Fruit fly (Drosophila melanogaster) whole organism, embryonic: Measurements from ENCODE around the gene Ankrd49.
A peak's percentile ranks its signal among the peaks of the same experiment; 100 is the strongest.

Source experiments
- Antp ChIP-seq: fragments of 200-800 bp; sonication (Bioruptor generic); optimal IDR thresholded peaks from 3 replicates; lab custom pipeline; 2016; ENCODE audit warnings: missing biosample characterization, missing genetic modification characterization
- B-H2 ChIP-seq: fragments of 200-800 bp; sonication (Bioruptor generic); optimal IDR thresholded peaks from 2 replicates; lab custom pipeline; 2018; ENCODE audit warnings: missing biosample characterization, mild to moderate bottlenecking, missing genetic modification characterization
- BEAF-32 ChIP-seq: fragments of 200-800 bp; sonication (Bioruptor generic); optimal IDR thresholded peaks from 3 replicates; lab custom pipeline; 2017; ENCODE audit warnings: missing biosample characterization, missing genetic modification characterization, mild to moderate bottlenecking, moderate library complexity, missing genetic modification reagents
- CG10267 ChIP-seq: fragments of 200-800 bp; sonication (Bioruptor generic); optimal IDR thresholded peaks from 2 replicates; lab custom pipeline; 2018; ENCODE audit warnings: missing biosample characterization, mild to moderate bottlenecking, missing genetic modification characterization, moderate library complexity
- CG11696 ChIP-seq: fragments of 200-800 bp; sonication (Bioruptor generic); IDR thresholded peaks from 2 replicates; pipeline ENCODE4 v1.3.6; 2022; ENCODE audit warnings: missing biosample characterization, missing genetic modification characterization
- CG12071 ChIP-seq: fragments of 200-800 bp; sonication (Bioruptor generic); optimal IDR thresholded peaks from 3 replicates; lab custom pipeline; 2018; ENCODE audit warnings: missing biosample characterization, mild to moderate bottlenecking, missing genetic modification characterization
- CG13287 ChIP-seq: fragments of 200-800 bp; sonication (Bioruptor generic); IDR thresholded peaks from 2 replicates; pipeline ENCODE4 v1.3.6; 2022; ENCODE audit warnings: missing biosample characterization, missing genetic modification characterization; ENCODE audit not compliant: partially characterized antibody
- CG14710 ChIP-seq: fragments of 200-800 bp; sonication (Bioruptor generic); optimal IDR thresholded peaks from 3 replicates; lab custom pipeline; 2019; ENCODE audit warnings: missing biosample characterization, mild to moderate bottlenecking, missing genetic modification characterization, moderate library complexity
- CG15269 ChIP-seq: fragments of 200-800 bp; sonication (Bioruptor generic); optimal IDR thresholded peaks from 2 replicates; lab custom pipeline; 2018; ENCODE audit warnings: missing biosample characterization, mild to moderate bottlenecking, missing genetic modification characterization, moderate library complexity
- CG15696 ChIP-seq: fragments of 200-800 bp; sonication (Bioruptor generic); optimal IDR thresholded peaks from 2 replicates; lab custom pipeline; 2019; ENCODE audit warnings: missing biosample characterization, mild to moderate bottlenecking, missing genetic modification characterization, moderate library complexity
- CG17186 ChIP-seq: fragments of 200-800 bp; sonication (Bioruptor generic); optimal IDR thresholded peaks from 3 replicates; lab custom pipeline; 2017; ENCODE audit warnings: missing biosample characterization, missing genetic modification reagents, missing genetic modification characterization
- CG17359 ChIP-seq: fragments of 200-800 bp; sonication (Bioruptor generic); optimal IDR thresholded peaks from 3 replicates; lab custom pipeline; 2018; ENCODE audit warnings: missing biosample characterization, mild to moderate bottlenecking, missing genetic modification characterization, moderate library complexity
- CG17568 ChIP-seq: fragments of 200-800 bp; sonication (Bioruptor generic); optimal IDR thresholded peaks from 2 replicates; lab custom pipeline; 2018; ENCODE audit warnings: missing biosample characterization, mild to moderate bottlenecking, missing genetic modification characterization, moderate library complexity
- CG2120 ChIP-seq: fragments of 200-800 bp; sonication (Bioruptor generic); optimal IDR thresholded peaks from 3 replicates; lab custom pipeline; 2016; ENCODE audit warnings: missing biosample characterization, missing genetic modification characterization
- CG33213 ChIP-seq: fragments of 200-800 bp; sonication (Bioruptor generic); optimal IDR thresholded peaks from 3 replicates; lab custom pipeline; 2016; ENCODE audit warnings: missing biosample characterization, missing genetic modification characterization
- CG33557 ChIP-seq: fragments of 200-800 bp; sonication (Bioruptor generic); optimal IDR thresholded peaks from 2 replicates; lab custom pipeline; 2019; ENCODE audit warnings: missing biosample characterization, mild to moderate bottlenecking, missing genetic modification characterization, moderate library complexity
- CG34224 ChIP-seq: fragments of 200-800 bp; sonication (Bioruptor generic); IDR thresholded peaks from 3 replicates; pipeline ENCODE4 v1.3.6; 2022; ENCODE audit warnings: missing biosample characterization, missing genetic modification characterization; ENCODE audit not compliant: partially characterized antibody
- CG4282 ChIP-seq: fragments of 200-800 bp; sonication (Bioruptor generic); optimal IDR thresholded peaks from 2 replicates; lab custom pipeline; 2016; ENCODE audit warnings: missing biosample characterization, missing genetic modification characterization
- CG4854 ChIP-seq: fragments of 200-800 bp; sonication (Bioruptor generic); optimal IDR thresholded peaks from 2 replicates; lab custom pipeline; 2016; ENCODE audit warnings: missing biosample characterization, missing genetic modification characterization, inconsistent platforms
- CG9609 ChIP-seq: fragments of 200-800 bp; sonication (Bioruptor generic); optimal IDR thresholded peaks from 3 replicates; lab custom pipeline; 2016; ENCODE audit warnings: missing biosample characterization, missing genetic modification characterization
- CG9797 ChIP-seq: fragments of 200-800 bp; sonication (Bioruptor generic); optimal IDR thresholded peaks from 3 replicates; lab custom pipeline; 2018; ENCODE audit warnings: missing biosample characterization, mild to moderate bottlenecking, missing genetic modification characterization
- E2f2 ChIP-seq: fragments of 200-800 bp; sonication (Bioruptor generic); IDR thresholded peaks from 2 replicates; pipeline ENCODE4 v1.3.6; 2022; ENCODE audit warnings: missing biosample characterization, missing genetic modification characterization
- Elba2 ChIP-seq: fragments of 200-800 bp; sonication (Bioruptor generic); optimal IDR thresholded peaks from 3 replicates; lab custom pipeline; 2016; ENCODE audit warnings: missing biosample characterization, missing genetic modification characterization
- MBD-R2 ChIP-seq: fragments of 200-800 bp; sonication (Bioruptor generic); IDR thresholded peaks from 2 replicates; pipeline ENCODE4 v1.3.6; 2022; ENCODE audit warnings: missing biosample characterization, missing genetic modification characterization
- MESR4 ChIP-seq: fragments of 200-800 bp; sonication (Bioruptor generic); optimal IDR thresholded peaks from 2 replicates; lab custom pipeline; 2018; ENCODE audit warnings: missing biosample characterization, mild to moderate bottlenecking, missing genetic modification characterization, moderate library complexity
- Med ChIP-seq: fragments of 200-800 bp; sonication (Bioruptor generic); peaks from one replicate; lab custom pipeline; 2016; ENCODE audit warnings: missing biosample characterization, missing genetic modification characterization, mild to moderate bottlenecking, inconsistent platforms, moderate library complexity
- Myb ChIP-seq: fragments of 200-800 bp; sonication (Bioruptor generic); optimal IDR thresholded peaks from 2 replicates; lab custom pipeline; 2016; ENCODE audit warnings: missing biosample characterization, missing genetic modification characterization
- NK7.1 ChIP-seq: fragments of 200-800 bp; sonication (Bioruptor generic); optimal IDR thresholded peaks from 3 replicates; lab custom pipeline; 2016; ENCODE audit warnings: missing biosample characterization, missing genetic modification characterization
- Neu2 ChIP-seq: fragments of 200-800 bp; sonication (Bioruptor generic); optimal IDR thresholded peaks from 3 replicates; lab custom pipeline; 2016; ENCODE audit warnings: missing biosample characterization, missing genetic modification characterization, borderline replicate concordance
- Opbp ChIP-seq: fragments of 200-800 bp; sonication (Bioruptor generic); IDR thresholded peaks from 3 replicates; pipeline ENCODE4 v1.3.6; 2022; ENCODE audit warnings: missing biosample characterization, missing genetic modification characterization; ENCODE audit not compliant: partially characterized antibody
- Sox102F ChIP-seq: fragments of 200-800 bp; sonication (Bioruptor generic); optimal IDR thresholded peaks from 2 replicates; lab custom pipeline; 2018; ENCODE audit warnings: missing biosample characterization, mild to moderate bottlenecking, missing genetic modification characterization, moderate library complexity
- Trl ChIP-seq, 3 experiments: fragments of >200 bp in 2 of 3; fragments of 200-800 bp in 1 of 3; sonication (Bioruptor generic) in 1 of 3; optimal IDR thresholded peaks; 2 replicates in 1 of 3; 3 replicates in 2 of 3; lab custom pipeline; 2016 to 2017; ENCODE audit warnings: missing biosample characterization in 1 of 3, missing genetic modification characterization in 1 of 3
- az2 ChIP-seq: fragments of 200-800 bp; sonication (Bioruptor generic); optimal IDR thresholded peaks from 3 replicates; lab custom pipeline; 2016; ENCODE audit warnings: missing biosample characterization, missing genetic modification characterization
- bsh ChIP-seq, 2 experiments: fragments of 200-800 bp; sonication (Bioruptor generic); optimal IDR thresholded peaks; 2 replicates each; lab custom pipeline; 2017 to 2018; ENCODE audit warnings: mild to moderate bottlenecking in 2 of 2, missing biosample characterization in 2 of 2, missing genetic modification characterization in 2 of 2, moderate library complexity in 1 of 2
- crp ChIP-seq, 2 experiments: fragments of 200-800 bp; sonication (Bioruptor generic); optimal IDR thresholded peaks; 2 replicates in 1 of 2; 3 replicates in 1 of 2; lab custom pipeline; 2017; ENCODE audit warnings: missing biosample characterization in 2 of 2, missing genetic modification characterization in 2 of 2, mild to moderate bottlenecking in 1 of 2, moderate library complexity in 1 of 2
- gem ChIP-seq: fragments of 200-800 bp; sonication (Bioruptor generic); optimal IDR thresholded peaks from 2 replicates; lab custom pipeline; 2019; ENCODE audit warnings: missing biosample characterization, mild to moderate bottlenecking, missing genetic modification characterization, moderate library complexity
- gsb ChIP-seq: fragments of 200-800 bp; sonication (Bioruptor generic); IDR thresholded peaks from 2 replicates; pipeline ENCODE4 v1.3.6; 2022; ENCODE audit warnings: missing biosample characterization, missing genetic modification characterization
- gt ChIP-seq: fragments of 200-800 bp; sonication (Bioruptor generic); IDR thresholded peaks from 2 replicates; pipeline ENCODE4 v1.3.6; 2022; ENCODE audit warnings: missing biosample characterization, missing genetic modification characterization
- ind ChIP-seq: fragments of 200-800 bp; sonication (Bioruptor generic); optimal IDR thresholded peaks from 3 replicates; lab custom pipeline; 2016; ENCODE audit warnings: missing biosample characterization, missing genetic modification characterization
- jigr1 ChIP-seq: fragments of 200-800 bp; sonication (Bioruptor generic); IDR thresholded peaks from 3 replicates; pipeline ENCODE4 v1.3.6; 2022; ENCODE audit warnings: missing biosample characterization, missing genetic modification characterization
- otp ChIP-seq: fragments of 200-800 bp; sonication (Bioruptor generic); IDR thresholded peaks from 3 replicates; pipeline ENCODE4, ENCODE4 v1.3.6; 2022; ENCODE audit warnings: missing biosample characterization, missing genetic modification characterization
- pb ChIP-seq: fragments of 200-800 bp; sonication (Bioruptor generic); optimal IDR thresholded peaks from 3 replicates; lab custom pipeline; 2016; ENCODE audit warnings: missing biosample characterization, missing genetic modification characterization
- peb ChIP-seq: fragments of 200-800 bp; sonication (Bioruptor generic); IDR thresholded peaks from 2 replicates; pipeline ENCODE4 v1.3.6; 2022; ENCODE audit warnings: missing biosample characterization, missing genetic modification characterization
- pita ChIP-seq: fragments of 200-800 bp; sonication (Bioruptor generic); optimal IDR thresholded peaks from 2 replicates; lab custom pipeline; 2017; ENCODE audit warnings: missing biosample characterization, mild to moderate bottlenecking, missing genetic modification characterization
- scrt ChIP-seq: fragments of 200-800 bp; sonication (Bioruptor generic); optimal IDR thresholded peaks from 2 replicates; lab custom pipeline; 2018; ENCODE audit warnings: missing biosample characterization, mild to moderate bottlenecking, missing genetic modification characterization, moderate library complexity
- sd ChIP-seq: fragments of 200-800 bp; sonication (Bioruptor generic); optimal IDR thresholded peaks from 3 replicates; lab custom pipeline; 2018; ENCODE audit warnings: missing biosample characterization, mild to moderate bottlenecking, missing genetic modification characterization, moderate library complexity
- sqz ChIP-seq: fragments of 200-800 bp; sonication (Bioruptor generic); optimal IDR thresholded peaks from 3 replicates; lab custom pipeline; 2018; ENCODE audit warnings: missing biosample characterization, mild to moderate bottlenecking, missing genetic modification characterization
- tio ChIP-seq: fragments of 200-800 bp; sonication (Bioruptor generic); optimal IDR thresholded peaks from 2 replicates; lab custom pipeline; 2017; ENCODE audit warnings: missing biosample characterization, missing genetic modification characterization, inconsistent platforms
- trem ChIP-seq: fragments of 200-800 bp; optimal IDR thresholded peaks from 3 replicates; lab custom pipeline; 2019; ENCODE audit warnings: missing biosample characterization, mild to moderate bottlenecking, missing genetic modification characterization, moderate library complexity
- zen ChIP-seq: fragments of 200-800 bp; sonication (Bioruptor generic); optimal IDR thresholded peaks from 3 replicates; lab custom pipeline; 2018; ENCODE audit warnings: missing biosample characterization, mild to moderate bottlenecking, missing genetic modification characterization, moderate library complexity

Ankrd49 gene

dm6 chr2L:15005505-15005904, 1.7 kb downstream of the Ankrd49 start, which contains the start of gene DCTN5-p25 (continued):
- peak; percentile 22 for TF ChIP-seq CG14710 (tag; lab: Kevin White, UChicago)
- no peak for TF ChIP-seq scrt
- TF ChIP-seq NK7.1 (GFP tag; lab: Kevin White, UChicago): no peak
- 0 out of 3 replicates have a peak, but pooled peaks have one; percentile 46 for TF ChIP-seq CG34224 (GFP tag; lab: Robert Waterston, UW)
- peak; percentile 93 for TF ChIP-seq sd (tag; lab: Kevin White, UChicago)
- TF ChIP-seq sqz (GFP tag; lab: Kevin White, UChicago): no peak
- TF ChIP-seq Myb: no peak
- no peak for TF ChIP-seq pb (GFP tag; lab: Kevin White, UChicago)
- no peak for TF ChIP-seq Elba2 (GFP tag; lab: Kevin White, UChicago)
- TF ChIP-seq CG9797 (GFP tag; lab: Kevin White, UChicago): peak; percentile 80
- peak; percentile 38 for TF ChIP-seq MESR4 (GFP tag; lab: Kevin White, UChicago)
- no peak for TF ChIP-seq CG12071 (GFP tag; lab: Kevin White, UChicago)
- TF ChIP-seq Antp (GFP tag; lab: Kevin White, UChicago): no peak
- no peak for TF ChIP-seq CG4854
- TF ChIP-seq CG9609 (GFP tag; lab: Kevin White, UChicago): no peak
- TF ChIP-seq jigr1 (GFP tag; lab: Robert Waterston, UW): no peak
- no peak for TF ChIP-seq CG17568 (GFP tag; lab: Kevin White, UChicago)
- TF ChIP-seq trem (tag; lab: Kevin White, UChicago): peak; percentile 2
- no peak for TF ChIP-seq tio (GFP tag; lab: Kevin White, UChicago)
- TF ChIP-seq gsb (GFP tag; lab: Robert Waterston, UW): no peak
- TF ChIP-seq CG15696 (tag; lab: Kevin White, UChicago): no peak
- TF ChIP-seq Med: peak; percentile 71
- no peak for TF ChIP-seq B-H2 (GFP tag; lab: Kevin White, UChicago)
- peak; percentile 58 for TF ChIP-seq MBD-R2 (GFP tag; lab: Robert Waterston, UW)
- no peak for TF ChIP-seq bsh (GFP tag; optimal IDR thresholded peaks at IDR 0.05; lab: Kevin White, UChicago)
- no peak for TF ChIP-seq CG4282 (GFP tag; lab: Kevin White, UChicago)
- peak; percentile 22 for TF ChIP-seq BEAF-32 (GFP tag; lab: Kevin White, UChicago)
- TF ChIP-seq E2f2: peak; percentile 97
- TF ChIP-seq CG17359 (tag; lab: Kevin White, UChicago): no peak
- peak; percentile 16 for TF ChIP-seq CG33213 (GFP tag; lab: Kevin White, UChicago)
- TF ChIP-seq CG13287 (GFP tag; lab: Robert Waterston, UW): peak; percentile 41; the same call in 1 of the 2 replicates
- peak; percentile 53 to 95 for TF ChIP-seq crp (GFP tag; optimal IDR thresholded peaks at IDR 0.05; lab: Kevin White, UChicago)
- TF ChIP-seq zen (tag; lab: Kevin White, UChicago): peak; percentile 28
- peak; percentile 46 for TF ChIP-seq pita
- no peak for TF ChIP-seq peb (GFP tag; lab: Robert Waterston, UW)
- TF ChIP-seq CG11696: no peak
- no peak for TF ChIP-seq gt (GFP tag; lab: Robert Waterston, UW)
- TF ChIP-seq, all 482 proteins: peak for 28

- TF ChIP-seq Opbp: no peak
- TF ChIP-seq CG4282 (GFP tag; lab: Kevin White, UChicago): no peak
- no peak for TF ChIP-seq CG10267
- peak; percentile 20 for TF ChIP-seq gem (tag; lab: Kevin White, UChicago)
- TF ChIP-seq az2: no peak
- TF ChIP-seq Sox102F (GFP tag; lab: Kevin White, UChicago): peak; percentile 8
- TF ChIP-seq CG17186: no peak
- no peak for TF ChIP-seq Trl (optimal IDR thresholded peaks at IDR 0.05; lab: Kevin White, UChicago)
- no peak for TF ChIP-seq Trl (GFP tag; optimal IDR thresholded peaks at IDR 0.05; lab: Kevin White, UChicago)
- TF ChIP-seq ind: peak; percentile 12
- TF ChIP-seq CG33557 (GFP tag; lab: Kevin White, UChicago): no peak
- no peak for TF ChIP-seq CG2120
- peak; percentile 33 for TF ChIP-seq CG15269 (tag; lab: Kevin White, UChicago)
- TF ChIP-seq otp (GFP tag; lab: Robert Waterston, UW): no peak
- no peak for TF ChIP-seq Neu2 (GFP tag; lab: Kevin White, UChicago)
Measured at dm6 chr2L:15001847-15002246, 5.4 kb downstream of the Ankrd49 start.
